Worm (Caenorhabditis elegans) whole organism, young adult: Measurements from ENCODE around the gene C16C8.7.
"Not testable (repeated sequence)": the region's sequence is repeated elsewhere in the genome, so short reads cannot be mapped to it uniquely, and the experiment has no call there.

Experiments used
- B0035.1 ChIP-seq: sonication (generic microtip); optimal IDR thresholded peaks from 2 replicates; lab custom pipeline; 2016; ENCODE audit warnings: missing genetic modification characterization, mild to moderate bottlenecking, missing compliant biosample characterization, missing genotype, missing genetic modification reagents
- B0261.1 ChIP-seq: sonication (generic microtip); optimal IDR thresholded peaks from 2 replicates; lab custom pipeline; 2016; ENCODE audit warnings: mild to moderate bottlenecking, missing genetic modification characterization, moderate library complexity, missing compliant biosample characterization
- B0336.3 ChIP-seq: fragments of 200-800 bp; sonication (Bioruptor generic); IDR thresholded peaks from 2 replicates; pipeline ENCODE4 v1.3.6; 2022; ENCODE audit warnings: missing genetic modification characterization, missing compliant biosample characterization
- F10E7.11 ChIP-seq: sonication (generic microtip); optimal IDR thresholded peaks from 2 replicates; lab custom pipeline; 2017; ENCODE audit warnings: mild to moderate bottlenecking, missing genetic modification characterization, moderate library complexity, missing compliant biosample characterization
- F49E8.2 ChIP-seq: sonication (generic microtip); optimal IDR thresholded peaks from 3 replicates; lab custom pipeline; 2017; ENCODE audit warnings: missing genetic modification characterization, mild to moderate bottlenecking, missing compliant biosample characterization, antibody characterized with exemption, moderate library complexity; ENCODE audit not compliant: insufficient read depth
- F52B5.7 ChIP-seq: sonication (generic microtip); optimal IDR thresholded peaks from 2 replicates; lab custom pipeline; 2016; ENCODE audit warnings: mild to moderate bottlenecking, missing genetic modification characterization, missing compliant biosample characterization
- F57A8.1 ChIP-seq: fragments of 200-800 bp; sonication (Bioruptor generic); optimal IDR thresholded peaks from 2 replicates; lab custom pipeline; 2018; ENCODE audit warnings: mild to moderate bottlenecking, missing genetic modification characterization, moderate library complexity, missing compliant biosample characterization
- Y53F4B.3 ChIP-seq: fragments of 200-800 bp; sonication (Bioruptor generic); IDR thresholded peaks from 2 replicates; pipeline ENCODE4 v1.3.6; 2022; ENCODE audit warnings: missing genetic modification reagents, missing genetic modification characterization, missing compliant biosample characterization
- Y53G8AR.9 ChIP-seq: fragments of 200-800 bp; sonication (Bioruptor generic); conservative IDR thresholded peaks from 2 replicates; pipeline ENCODE4 v1.3.6; 2022; ENCODE audit warnings: missing genetic modification reagents, missing genetic modification characterization, missing compliant biosample characterization
- Y67H2A.10 ChIP-seq: fragments of 200-800 bp; sonication (Bioruptor generic); conservative IDR thresholded peaks from 2 replicates; pipeline ENCODE4 v1.3.6; 2022; ENCODE audit warnings: missing genetic modification reagents, missing genetic modification characterization, missing compliant biosample characterization
- ama-1 ChIP-seq, 3 experiments: fragments of 150-350 bp in 1 of 3; sonication (generic microtip) in 2 of 3; optimal IDR thresholded peaks; 2 replicates each; lab custom pipeline; 2014 to 2018; ENCODE audit warnings: missing biosample characterization in 2 of 3, missing genetic modification characterization in 2 of 3, missing genetic modification reagents in 2 of 3
- aptf-3 ChIP-seq: fragments of 200-800 bp; sonication (Bioruptor generic); IDR thresholded peaks from 2 replicates; pipeline ENCODE4 v1.3.6; 2022; ENCODE audit warnings: missing genetic modification characterization, missing compliant biosample characterization
- athp-1 ChIP-seq: sonication (generic microtip); optimal IDR thresholded peaks from 2 replicates; lab custom pipeline; 2017; ENCODE audit warnings: mild to moderate bottlenecking, missing genetic modification characterization, missing compliant biosample characterization
- attf-6 ChIP-seq: fragments of 200-800 bp; sonication (Bioruptor generic); IDR thresholded peaks from 2 replicates; pipeline ENCODE4 v1.3.6; 2022; ENCODE audit warnings: missing genetic modification reagents, missing genetic modification characterization, missing compliant biosample characterization
- ccch-3 ChIP-seq: fragments of 200-800 bp; sonication (Bioruptor generic); optimal IDR thresholded peaks from 2 replicates; lab custom pipeline; 2018; ENCODE audit warnings: mild to moderate bottlenecking, missing genetic modification characterization, missing compliant biosample characterization
- ceh-40 ChIP-seq: fragments of 200-800 bp; sonication (Bioruptor generic); IDR thresholded peaks from 2 replicates; pipeline ENCODE4 v1.3.6; 2022; ENCODE audit warnings: missing genetic modification characterization, missing compliant biosample characterization
- ceh-58 ChIP-seq: fragments of 200-800 bp; sonication (Bioruptor generic); IDR thresholded peaks from 2 replicates; pipeline ENCODE4 v1.3.6; 2022; ENCODE audit warnings: missing genetic modification characterization, missing compliant biosample characterization
- ceh-91 ChIP-seq: fragments of 200-800 bp; sonication (Bioruptor generic); IDR thresholded peaks from 2 replicates; pipeline ENCODE4 v1.3.6; 2022; ENCODE audit warnings: missing genetic modification reagents, missing genetic modification characterization, missing compliant biosample characterization
- chd-7 ChIP-seq: sonication (generic microtip); optimal IDR thresholded peaks from 2 replicates; lab custom pipeline; 2016; ENCODE audit warnings: mild to moderate bottlenecking, missing genetic modification characterization, moderate library complexity, missing compliant biosample characterization
- efl-1 ChIP-seq: fragments of 150-350 bp; optimal IDR thresholded peaks from 2 replicates; lab custom pipeline; 2014; ENCODE audit warnings: missing biosample characterization, missing genetic modification reagents, missing genetic modification characterization
- ekl-4 ChIP-seq: fragments of 200-800 bp; sonication (Bioruptor generic); IDR thresholded peaks from 2 replicates; pipeline ENCODE4 v1.3.6; 2022; ENCODE audit warnings: missing genetic modification reagents, missing genetic modification characterization, missing compliant biosample characterization
- fkh-3 ChIP-seq: sonication (generic microtip); optimal IDR thresholded peaks from 2 replicates; lab custom pipeline; 2016; ENCODE audit warnings: mild to moderate bottlenecking, missing genetic modification characterization, missing compliant biosample characterization
- hlh-12 ChIP-seq: sonication (generic microtip); optimal IDR thresholded peaks from 2 replicates; lab custom pipeline; 2016; ENCODE audit warnings: missing genetic modification characterization, missing compliant biosample characterization
- hrde-1 ChIP-seq: sonication (generic microtip); optimal IDR thresholded peaks from 2 replicates; lab custom pipeline; 2016; ENCODE audit warnings: missing genetic modification characterization, mild to moderate bottlenecking, missing compliant biosample characterization, moderate library complexity, missing genotype, missing genetic modification reagents, borderline replicate concordance
- hsf-1 ChIP-seq: fragments of 200-800 bp; sonication (Bioruptor generic); IDR thresholded peaks from 2 replicates; pipeline ENCODE4 v1.3.6; 2022; ENCODE audit warnings: missing genetic modification reagents, missing genetic modification characterization, missing compliant biosample characterization
- lag-1 ChIP-seq: fragments of 200-800 bp; sonication (Bioruptor generic); IDR thresholded peaks from 2 replicates; pipeline ENCODE4 v1.3.6; 2022; ENCODE audit warnings: missing genetic modification reagents, missing genetic modification characterization, missing compliant biosample characterization
- lin-35 ChIP-seq, 3 experiments: fragments of 150-350 bp in 2 of 3; sonication (generic microtip) in 1 of 3; optimal IDR thresholded peaks; 2 replicates each; lab custom pipeline; 2014 to 2018; ENCODE audit warnings: missing biosample characterization in 3 of 3, missing genetic modification characterization in 3 of 3, missing genetic modification reagents in 3 of 3
- madf-10 ChIP-seq: sonication (generic microtip); optimal IDR thresholded peaks from 2 replicates; lab custom pipeline; 2016; ENCODE audit warnings: mild to moderate bottlenecking, missing genetic modification characterization, missing compliant biosample characterization
- mcd-1 ChIP-seq: fragments of 200-800 bp; sonication (Bioruptor generic); IDR thresholded peaks from 2 replicates; pipeline ENCODE4 v1.3.6; 2022; ENCODE audit warnings: missing genetic modification reagents, missing genetic modification characterization, missing compliant biosample characterization
- sdz-38 ChIP-seq: sonication (generic microtip); optimal IDR thresholded peaks from 2 replicates; lab custom pipeline; 2016; ENCODE audit warnings: missing genotype, missing genetic modification characterization, missing compliant biosample characterization
- sptf-2 ChIP-seq: fragments of 200-800 bp; sonication (Bioruptor generic); optimal IDR thresholded peaks from 2 replicates; lab custom pipeline; 2018; ENCODE audit warnings: mild to moderate bottlenecking, missing genetic modification characterization, missing compliant biosample characterization
- zfh-2 ChIP-seq: fragments of 200-800 bp; sonication (Bioruptor generic); conservative IDR thresholded peaks from 2 replicates; pipeline ENCODE4 v1.3.6; 2022; ENCODE audit warnings: missing genetic modification reagents, missing genetic modification characterization, missing compliant biosample characterization
- ztf-18 ChIP-seq: sonication (generic microtip); optimal IDR thresholded peaks from 2 replicates; lab custom pipeline; 2016; ENCODE audit warnings: missing genotype, mild to moderate bottlenecking, missing genetic modification characterization, missing compliant biosample characterization
- ztf-6 ChIP-seq: fragments of 200-800 bp; sonication (Bioruptor generic); IDR thresholded peaks from 2 replicates; pipeline ENCODE4 v1.3.6; 2022; ENCODE audit warnings: missing genetic modification reagents, missing genetic modification characterization, missing compliant biosample characterization

The C16C8.7 gene

DNA sequence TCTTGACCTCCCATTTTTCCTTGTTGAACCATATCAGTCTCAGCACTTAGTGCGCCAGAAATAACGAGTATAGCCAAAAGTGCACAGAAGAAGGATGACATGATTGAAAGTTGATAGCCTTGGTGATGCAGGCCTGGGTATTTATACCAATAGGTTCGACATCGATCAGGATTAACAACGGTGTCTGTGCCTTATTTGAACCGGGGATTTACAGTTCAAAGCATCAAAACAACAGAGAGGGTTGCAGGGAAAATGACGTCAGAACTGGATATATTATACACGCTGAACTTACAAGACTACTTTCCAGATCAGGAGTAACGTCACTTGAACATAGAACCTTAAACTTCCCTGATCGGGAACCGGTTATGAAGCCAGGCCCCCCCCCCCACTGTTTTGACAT is 12.4 kb upstream of the C16C8.7 start, which contains the start of gene Y49F6B.12:
Y49F6B.12 (minus strand) TSS at position 101 of the 400 bp plus-strand sequence.
- TF ChIP-seq hrde-1 (tag; lab: Kevin White, UChicago) (no peak), efl-1 (GFP tag; lab: Kevin White, UChicago) (no peak)

ce11 chrII:3471603-3472002 is 11.7 kb upstream of the C16C8.7 start, which contains the start of gene Y49F6B.13:
Gene Y49F6B.13 (minus strand): TSS chrII:3471703.
- TF ChIP-seq F49E8.2: no peak
- TF ChIP-seq hsf-1 (GFP tag; lab: Robert Waterston, UW): no peak
- no peak for TF ChIP-seq F10E7.11 (tag; lab: Kevin White, UChicago)
- TF ChIP-seq Y53G8AR.9 (GFP tag; lab: Robert Waterston, UW): no peak
- no peak for TF ChIP-seq ccch-3 (GFP tag; lab: Kevin White, UChicago)
- no peak for TF ChIP-seq attf-6 (GFP tag; lab: Robert Waterston, UW)
- no peak for TF ChIP-seq hlh-12 (tag; lab: Kevin White, UChicago)
- TF ChIP-seq ceh-40 (GFP tag; lab: Robert Waterston, UW): no peak
- no peak for TF ChIP-seq ekl-4 (GFP tag; lab: Robert Waterston, UW)
- no peak for TF ChIP-seq ceh-91 (GFP tag; lab: Robert Waterston, UW)
- TF ChIP-seq F57A8.1: no peak
- TF ChIP-seq B0035.1 (tag; lab: Kevin White, UChicago): no peak
- TF ChIP-seq lin-35 (GFP tag; optimal IDR thresholded peaks at IDR 0.05; lab: Kevin White, UChicago): no peak
- no peak for TF ChIP-seq B0336.3
- TF ChIP-seq B0261.1 (tag; lab: Kevin White, UChicago): no peak
- no peak for TF ChIP-seq ztf-6 (GFP tag; lab: Robert Waterston, UW)
- TF ChIP-seq sdz-38 (tag; lab: Kevin White, UChicago): no peak
- TF ChIP-seq sptf-2 (GFP tag; lab: Kevin White, UChicago): no peak
- no peak for TF ChIP-seq ztf-18 (tag; lab: Kevin White, UChicago)
- TF ChIP-seq, all 124 proteins: peak for 0

ce11 chrII:3470549-3470948 is 10.6 kb upstream of the C16C8.7 start, which contains the start of gene Y49F6B.20:
Gene Y49F6B.20 (minus strand): TSS chrII:3470649.
- TF ChIP-seq athp-1 (tag; lab: Kevin White, UChicago) (no peak), zfh-2 (GFP tag; lab: Robert Waterston, UW) (no peak), ama-1 (optimal IDR thresholded peaks at IDR 0.05; lab: Kevin White, UChicago) (no peak), ama-1 (GFP tag; optimal IDR thresholded peaks at IDR 0.05; lab: Kevin White, UChicago) (no peak), chd-7 (no peak), lag-1 (GFP tag; lab: Robert Waterston, UW) (no peak), ceh-58 (GFP tag; lab: Robert Waterston, UW) (no peak), F52B5.7 (tag; lab: Kevin White, UChicago) (no peak), fkh-3 (tag; lab: Kevin White, UChicago) (no peak), Y67H2A.10 (no peak), madf-10 (tag; lab: Kevin White, UChicago) (no peak), Y53F4B.3 (no peak)

ce11 chrII:3464580-3464979 is 4.6 kb upstream of the C16C8.7 start, which contains the start of gene C16C8.10:
Gene C16C8.10 (minus strand): TSS chrII:3464680.
- not testable (repeated sequence) for TF ChIP-seq ztf-6 (GFP tag; lab: Robert Waterston, UW); mcd-1; aptf-3
